Fruit fly (Drosophila melanogaster): ENCODE data around the gene CG13059.

Gene CG13059

DNA sequence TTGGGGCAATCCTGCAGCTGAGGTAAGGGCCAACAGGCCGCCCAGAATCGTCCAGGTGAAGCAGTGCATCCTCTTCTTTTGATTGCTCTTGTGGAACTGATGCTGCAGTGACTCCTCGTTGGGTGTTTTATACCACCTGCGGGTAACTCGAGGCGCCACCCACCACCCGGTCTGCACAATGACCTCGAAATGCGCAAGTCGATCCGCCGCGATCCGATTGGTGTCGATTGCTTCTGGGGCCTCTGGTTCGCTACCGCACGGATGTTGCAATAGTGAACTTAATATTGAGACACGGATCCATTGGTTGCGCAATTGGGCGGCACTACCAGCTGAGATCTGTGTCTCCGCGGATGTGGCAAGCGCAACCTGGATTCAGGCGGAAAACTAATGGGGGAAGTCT is 43.8 kb downstream of the CG13059 start, which contains the start of gene Cpr72Ec:
Gene Cpr72Ec (minus strand): TSS at position 101 of the 400 bp plus-strand sequence.
- TF ChIP-seq cic (GFP tag; optimal IDR thresholded peaks at IDR 0.05), result no peak
- TF ChIP-seq bab1 (GFP tag; optimal IDR thresholded peaks at IDR 0.05), result no peak
- no peak for TF ChIP-seq cnc (optimal IDR thresholded peaks at IDR 0.05)
- no peak for TF ChIP-seq CG5204 (GFP tag; optimal IDR thresholded peaks at IDR 0.05)
- TF ChIP-seq CG12768 (GFP tag; optimal IDR thresholded peaks at IDR 0.05), result no peak
- TF ChIP-seq CG7101 (tag; optimal IDR thresholded peaks at IDR 0.05), result no peak
- no peak for TF ChIP-seq CG7045 (GFP tag; optimal IDR thresholded peaks at IDR 0.05)

DNA sequence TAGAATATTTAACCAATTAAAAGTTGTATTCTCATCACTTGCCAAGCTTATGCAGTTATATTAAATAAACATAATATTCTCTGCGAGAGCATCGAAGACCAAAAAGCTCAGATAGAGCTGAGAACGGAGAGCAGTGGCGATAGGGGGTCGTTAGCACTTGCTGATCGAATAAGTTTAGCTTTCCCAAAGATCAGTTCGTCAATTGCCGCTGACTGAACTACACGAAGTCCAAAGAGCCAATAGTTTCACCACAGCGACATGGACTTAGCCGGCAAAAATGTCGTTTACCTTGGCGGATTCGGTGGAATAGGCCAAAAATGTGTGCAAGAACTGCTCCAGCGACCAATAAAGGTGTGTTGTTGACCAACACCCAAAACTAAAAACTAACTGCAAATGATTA is 44.7 kb downstream of the CG13059 start, which contains the start of gene CG4842:
Gene CG4842 (plus strand): TSS at position 191 of the 400 bp plus-strand sequence.
- TF ChIP-seq CG7101 (tag; optimal IDR thresholded peaks at IDR 0.05), result no peak
- TF ChIP-seq CG33017 (tag; optimal IDR thresholded peaks at IDR 0.05), result no peak
- no peak for TF ChIP-seq CG7045 (GFP tag; optimal IDR thresholded peaks at IDR 0.05)
- TF ChIP-seq kay (GFP tag; ENCODE audit: borderline replicate concordance), result no peak
- no peak for TF ChIP-seq CG11617 (GFP tag; optimal IDR thresholded peaks at IDR 0.05)
- TF ChIP-seq Hr96 (GFP tag; optimal IDR thresholded peaks at IDR 0.05), result no peak
- TF ChIP-seq CG1620 (GFP tag; optimal IDR thresholded peaks at IDR 0.05), result no peak
- no peak for TF ChIP-seq tj (GFP tag; optimal IDR thresholded peaks at IDR 0.05)
- no peak for TF ChIP-seq cic (GFP tag; optimal IDR thresholded peaks at IDR 0.05)
- no peak for TF ChIP-seq toe (GFP tag; optimal IDR thresholded peaks at IDR 0.05)
- no peak for TF ChIP-seq Mnt (GFP tag; optimal IDR thresholded peaks at IDR 0.05)
- TF ChIP-seq pad (GFP tag; optimal IDR thresholded peaks at IDR 0.05), result no peak
- TF ChIP-seq bab1 (GFP tag; optimal IDR thresholded peaks at IDR 0.05), result no peak

DNA sequence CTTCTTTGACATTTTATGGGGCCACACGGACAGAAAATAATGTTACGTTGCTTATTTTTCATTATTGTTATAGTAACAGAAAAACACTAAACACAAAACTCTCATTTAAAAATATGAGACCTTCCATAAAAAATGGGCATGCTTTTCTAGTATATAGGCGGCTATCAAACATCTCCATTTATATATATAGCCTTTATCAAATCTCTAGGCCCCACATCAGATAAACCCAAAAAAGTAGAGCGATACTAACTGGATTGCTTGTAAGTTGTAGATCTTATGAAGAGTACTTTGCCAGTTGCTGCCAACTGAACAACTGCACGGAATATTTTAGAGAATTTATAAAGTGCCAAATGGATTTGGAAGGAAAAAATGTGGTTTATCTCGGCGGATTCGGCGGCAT is 46.1 kb downstream of the CG13059 start, which contains the start of gene CG18814:
Gene CG18814 (plus strand): TSS at position 301 of the 400 bp plus-strand sequence.
- TF ChIP-seq CG33017 (tag; optimal IDR thresholded peaks at IDR 0.05) (no peak), CG11617 (GFP tag; optimal IDR thresholded peaks at IDR 0.05) (no peak), Mnt (GFP tag; optimal IDR thresholded peaks at IDR 0.05) (no peak), Hr96 (GFP tag; optimal IDR thresholded peaks at IDR 0.05) (no peak), tj (GFP tag; optimal IDR thresholded peaks at IDR 0.05) (no peak), CG7101 (tag; optimal IDR thresholded peaks at IDR 0.05) (no peak), pad (GFP tag; optimal IDR thresholded peaks at IDR 0.05) (no peak), toe (GFP tag; optimal IDR thresholded peaks at IDR 0.05) (no peak), kay (GFP tag; ENCODE audit: borderline replicate concordance) (no peak), cnc (optimal IDR thresholded peaks at IDR 0.05) (no peak), CG5204 (GFP tag; optimal IDR thresholded peaks at IDR 0.05) (no peak)
